Fruit fly (Drosophila melanogaster) whole organism, pupa: ENCODE measurements around the gene Mur29B.

Experiments
- CG10348 ChIP-seq: fragments of 200-800 bp; sonication (Bioruptor generic); IDR thresholded peaks from 2 replicates; pipeline ENCODE4 v1.3.6; 2022; ENCODE audit warnings: missing biosample characterization, missing genetic modification characterization
- CG32121 ChIP-seq: fragments of 200-800 bp; sonication (Bioruptor generic); IDR thresholded peaks from 2 replicates; pipeline ENCODE4 v1.3.6; 2022; ENCODE audit warnings: missing biosample characterization, missing genetic modification characterization
- CG34367 ChIP-seq: fragments of 200-800 bp; sonication (Bioruptor generic); optimal IDR thresholded peaks from 2 replicates; lab custom pipeline; 2018; ENCODE audit warnings: missing biosample characterization, mild to moderate bottlenecking, missing genetic modification characterization
- gl ChIP-seq: fragments of 200-800 bp; sonication (Bioruptor generic); optimal IDR thresholded peaks from 2 replicates; lab custom pipeline; 2018; ENCODE audit warnings: missing biosample characterization, mild to moderate bottlenecking, missing genetic modification characterization

dm6 chr2L:8402928-8403285 is 50.9 kb downstream of the Mur29B start, which contains the start of gene fy:
- no peak for TF ChIP-seq CG32121 (GFP tag; lab: Robert Waterston, UW)
- no peak for TF ChIP-seq CG34367 (tag; lab: Kevin White, UChicago)
- TF ChIP-seq gl (tag; lab: Kevin White, UChicago) = no peak
- no peak for TF ChIP-seq CG10348 (GFP tag; lab: Robert Waterston, UW)
